Fruit fly (Drosophila melanogaster) whole organism, embryonic: ENCODE measurements around the gene FIG4.

Experiments
- Awh ChIP-seq: fragments of 200-800 bp; sonication (Bioruptor generic); IDR thresholded peaks from 2 replicates; pipeline ENCODE4, ENCODE4 v1.3.6; 2022; ENCODE audit warnings: missing biosample characterization, missing genetic modification characterization
- B-H2 ChIP-seq: fragments of 200-800 bp; sonication (Bioruptor generic); optimal IDR thresholded peaks from 2 replicates; lab custom pipeline; 2018; ENCODE audit warnings: missing biosample characterization, mild to moderate bottlenecking, missing genetic modification characterization
- Bteb2 ChIP-seq: fragments of 200-800 bp; sonication (Bioruptor generic); optimal IDR thresholded peaks from 2 replicates; lab custom pipeline; 2016; ENCODE audit warnings: missing biosample characterization, missing genetic modification characterization
- CG10267 ChIP-seq: fragments of 200-800 bp; sonication (Bioruptor generic); optimal IDR thresholded peaks from 2 replicates; lab custom pipeline; 2018; ENCODE audit warnings: missing biosample characterization, mild to moderate bottlenecking, missing genetic modification characterization, moderate library complexity
- CG10431 ChIP-seq: fragments of 200-800 bp; sonication (Bioruptor generic); optimal IDR thresholded peaks from 3 replicates; lab custom pipeline; 2018; ENCODE audit warnings: missing biosample characterization, mild to moderate bottlenecking, missing genetic modification characterization
- CG10959 ChIP-seq: fragments of 200-800 bp; sonication (Bioruptor generic); IDR thresholded peaks from 2 replicates; pipeline ENCODE4 v1.3.6; 2022; ENCODE audit warnings: missing biosample characterization, missing genetic modification characterization
- CG11247 ChIP-seq: fragments of 200-800 bp; sonication (Bioruptor generic); IDR thresholded peaks from 2 replicates; pipeline ENCODE4 v1.3.6; 2022; ENCODE audit warnings: missing biosample characterization, missing genetic modification characterization
- CG12659 ChIP-seq: fragments of 200-800 bp; sonication (Bioruptor generic); optimal IDR thresholded peaks from 3 replicates; lab custom pipeline; 2017; ENCODE audit warnings: mild to moderate bottlenecking, missing biosample characterization, missing genetic modification reagents, missing genetic modification characterization
- CG12769 ChIP-seq: fragments of 200-800 bp; sonication (Bioruptor generic); optimal IDR thresholded peaks from 2 replicates; lab custom pipeline; 2019; ENCODE audit warnings: missing biosample characterization, mild to moderate bottlenecking, missing genetic modification characterization, moderate library complexity
- CG13894 ChIP-seq: fragments of 200-800 bp; sonication (Bioruptor generic); optimal IDR thresholded peaks from 3 replicates; lab custom pipeline; 2018; ENCODE audit warnings: missing biosample characterization, mild to moderate bottlenecking, missing genetic modification characterization, moderate library complexity
- CG16863 ChIP-seq: fragments of 200-800 bp; sonication (Bioruptor generic); optimal IDR thresholded peaks from 3 replicates; lab custom pipeline; 2016; ENCODE audit warnings: missing biosample characterization, missing genetic modification characterization
- CG2889 ChIP-seq: fragments of 200-800 bp; sonication (Bioruptor generic); IDR thresholded peaks from 3 replicates; pipeline ENCODE4 v1.3.6; 2022; ENCODE audit warnings: missing biosample characterization, missing genetic modification characterization
- CG4730 ChIP-seq: fragments of 200-800 bp; sonication (Bioruptor generic); IDR thresholded peaks from 2 replicates; pipeline ENCODE4 v1.3.6; 2022; ENCODE audit warnings: missing biosample characterization, missing genetic modification characterization
- CG6854 ChIP-seq: fragments of 200-800 bp; sonication (Bioruptor generic); optimal IDR thresholded peaks from 3 replicates; lab custom pipeline; 2017; ENCODE audit warnings: missing biosample characterization, mild to moderate bottlenecking, missing genetic modification characterization
- CG7357 ChIP-seq: fragments of 200-800 bp; sonication (Bioruptor generic); IDR thresholded peaks from 3 replicates; pipeline ENCODE4 v1.3.6; 2022; ENCODE audit warnings: missing biosample characterization, missing genetic modification characterization
- CG7839 ChIP-seq: fragments of 200-800 bp; sonication (Bioruptor generic); optimal IDR thresholded peaks from 3 replicates; lab custom pipeline; 2018; ENCODE audit warnings: missing biosample characterization, mild to moderate bottlenecking, missing genetic modification characterization, moderate library complexity
- CG9727 ChIP-seq: fragments of 200-800 bp; sonication (Bioruptor generic); optimal IDR thresholded peaks from 3 replicates; lab custom pipeline; 2017; ENCODE audit warnings: missing biosample characterization, mild to moderate bottlenecking, missing genetic modification characterization
- Camta ChIP-seq: fragments of 200-800 bp; sonication (Bioruptor generic); optimal IDR thresholded peaks from 2 replicates; lab custom pipeline; 2016; ENCODE audit warnings: missing biosample characterization, missing genetic modification characterization
- Doc2 ChIP-seq: fragments of 200-800 bp; sonication (Bioruptor generic); IDR thresholded peaks from 2 replicates; pipeline ENCODE4 v1.3.6; 2022; ENCODE audit warnings: missing biosample characterization, missing genetic modification characterization
- Dp ChIP-seq: fragments of 200-800 bp; sonication (Bioruptor generic); optimal IDR thresholded peaks from 2 replicates; lab custom pipeline; 2018; ENCODE audit warnings: missing biosample characterization, mild to moderate bottlenecking, missing genetic modification characterization, moderate library complexity
- Fer2 ChIP-seq: fragments of 200-800 bp; sonication (Bioruptor generic); optimal IDR thresholded peaks from 2 replicates; lab custom pipeline; 2018; ENCODE audit warnings: missing biosample characterization, mild to moderate bottlenecking, missing genetic modification characterization, moderate library complexity
- Mrtf ChIP-seq: fragments of 200-800 bp; sonication (Bioruptor generic); IDR thresholded peaks from 3 replicates; pipeline ENCODE4 v1.3.6; 2022; ENCODE audit warnings: missing biosample characterization, missing genetic modification characterization
- Myb ChIP-seq: fragments of 200-800 bp; sonication (Bioruptor generic); optimal IDR thresholded peaks from 2 replicates; lab custom pipeline; 2016; ENCODE audit warnings: missing biosample characterization, missing genetic modification characterization
- NK7.1 ChIP-seq: fragments of 200-800 bp; sonication (Bioruptor generic); optimal IDR thresholded peaks from 3 replicates; lab custom pipeline; 2016; ENCODE audit warnings: missing biosample characterization, missing genetic modification characterization
- Poxn ChIP-seq: fragments of 200-800 bp; sonication (Bioruptor generic); IDR thresholded peaks from 2 replicates; pipeline ENCODE4 v1.3.6; 2022; ENCODE audit warnings: missing biosample characterization, missing genetic modification characterization
- Ssrp ChIP-seq: fragments of 200-800 bp; sonication (Bioruptor generic); optimal IDR thresholded peaks from 2 replicates; lab custom pipeline; 2018; ENCODE audit warnings: missing biosample characterization, mild to moderate bottlenecking, missing genetic modification characterization, moderate library complexity
- Xrp1 ChIP-seq: fragments of 200-800 bp; sonication (Bioruptor generic); IDR thresholded peaks from 2 replicates; pipeline ENCODE4 v1.3.6; 2022; ENCODE audit warnings: missing biosample characterization, missing genetic modification characterization
- YL-1 ChIP-seq: fragments of 200-800 bp; sonication (Bioruptor generic); optimal IDR thresholded peaks from 3 replicates; lab custom pipeline; 2017; ENCODE audit warnings: missing biosample characterization, mild to moderate bottlenecking, missing genetic modification characterization
- ap ChIP-seq: fragments of 200-800 bp; sonication (Bioruptor generic); IDR thresholded peaks from 2 replicates; pipeline ENCODE4 v1.3.6; 2022; ENCODE audit warnings: missing biosample characterization, missing genetic modification characterization
- ci ChIP-seq: fragments of 200-800 bp; sonication (Bioruptor generic); IDR thresholded peaks from 3 replicates; pipeline ENCODE4 v1.3.6; 2022; ENCODE audit warnings: missing biosample characterization, missing genetic modification characterization
- crol ChIP-seq: fragments of 200-800 bp; sonication (Bioruptor generic); IDR thresholded peaks from 2 replicates; pipeline ENCODE4 v1.3.6; 2022; ENCODE audit warnings: missing biosample characterization, missing genetic modification characterization
- dmrt11E ChIP-seq: fragments of 200-800 bp; sonication (Bioruptor generic); optimal IDR thresholded peaks from 3 replicates; lab custom pipeline; 2018; ENCODE audit warnings: missing biosample characterization, mild to moderate bottlenecking, missing genetic modification characterization, moderate library complexity
- esg ChIP-seq: fragments of 200-800 bp; sonication (Bioruptor generic); conservative IDR thresholded peaks from 2 replicates; pipeline ENCODE4 v1.3.6; 2022; ENCODE audit warnings: missing biosample characterization, missing genetic modification characterization
- ewg ChIP-seq: fragments of 200-800 bp; sonication (Bioruptor generic); optimal IDR thresholded peaks from 3 replicates; lab custom pipeline; 2017; ENCODE audit warnings: mild to moderate bottlenecking, missing biosample characterization, missing genetic modification reagents, missing genetic modification characterization
- fd3F ChIP-seq: fragments of 200-800 bp; sonication (Bioruptor generic); optimal IDR thresholded peaks from 2 replicates; lab custom pipeline; 2018; ENCODE audit warnings: missing biosample characterization, mild to moderate bottlenecking, missing genetic modification characterization, moderate library complexity
- fru ChIP-seq: fragments of >200 bp; optimal IDR thresholded peaks from 2 replicates; lab custom pipeline; 2017
- gsb-n ChIP-seq: fragments of 200-800 bp; sonication (Bioruptor generic); optimal IDR thresholded peaks from 3 replicates; lab custom pipeline; 2018; ENCODE audit warnings: missing biosample characterization, mild to moderate bottlenecking, missing genetic modification characterization
- jing ChIP-seq: fragments of 200-800 bp; sonication (Bioruptor generic); optimal IDR thresholded peaks from 2 replicates; lab custom pipeline; 2018; ENCODE audit warnings: missing biosample characterization, mild to moderate bottlenecking, missing genetic modification characterization
- jumu ChIP-seq: fragments of 200-800 bp; sonication (Bioruptor generic); optimal IDR thresholded peaks from 3 replicates; lab custom pipeline; 2016; ENCODE audit warnings: missing biosample characterization, missing genetic modification characterization
- mld ChIP-seq: fragments of 200-800 bp; sonication (Bioruptor generic); IDR thresholded peaks from 3 replicates; pipeline ENCODE4 v1.3.6; 2022; ENCODE audit warnings: missing biosample characterization, missing genetic modification characterization; ENCODE audit not compliant: partially characterized antibody
- nau ChIP-seq: fragments of 200-800 bp; sonication (Bioruptor generic); optimal IDR thresholded peaks from 3 replicates; lab custom pipeline; 2017; ENCODE audit warnings: missing biosample characterization, mild to moderate bottlenecking, missing genetic modification characterization, missing genetic modification reagents
- nerfin-1 ChIP-seq: fragments of 200-800 bp; sonication (Bioruptor generic); optimal IDR thresholded peaks from 3 replicates; lab custom pipeline; 2019; ENCODE audit warnings: missing biosample characterization, mild to moderate bottlenecking, missing genetic modification characterization, moderate library complexity
- nerfin-2 ChIP-seq: fragments of 200-800 bp; sonication (Bioruptor generic); IDR thresholded peaks from 2 replicates; pipeline ENCODE4 v1.3.6; 2022; ENCODE audit warnings: missing biosample characterization, missing genetic modification characterization; ENCODE audit not compliant: partially characterized antibody
- nom ChIP-seq: fragments of 200-800 bp; sonication (Bioruptor generic); optimal IDR thresholded peaks from 2 replicates; lab custom pipeline; 2017; ENCODE audit warnings: missing biosample characterization, missing genetic modification characterization, mild to moderate bottlenecking, moderate library complexity, missing genetic modification reagents
- pfk ChIP-seq: fragments of 200-800 bp; sonication (Bioruptor generic); optimal IDR thresholded peaks from 2 replicates; lab custom pipeline; 2018; ENCODE audit warnings: missing biosample characterization, mild to moderate bottlenecking, missing genetic modification characterization, moderate library complexity
- row ChIP-seq: fragments of 200-800 bp; sonication (Bioruptor generic); IDR thresholded peaks from 3 replicates; pipeline ENCODE4 v1.3.6; 2022; ENCODE audit warnings: missing biosample characterization, missing genetic modification characterization
- scrt ChIP-seq: fragments of 200-800 bp; sonication (Bioruptor generic); optimal IDR thresholded peaks from 2 replicates; lab custom pipeline; 2018; ENCODE audit warnings: missing biosample characterization, mild to moderate bottlenecking, missing genetic modification characterization, moderate library complexity
- shn ChIP-seq: fragments of 200-800 bp; sonication (Bioruptor generic); optimal IDR thresholded peaks from 3 replicates; lab custom pipeline; 2016; ENCODE audit warnings: missing biosample characterization, missing genetic modification characterization
- sqz ChIP-seq: fragments of 200-800 bp; sonication (Bioruptor generic); optimal IDR thresholded peaks from 3 replicates; lab custom pipeline; 2018; ENCODE audit warnings: missing biosample characterization, mild to moderate bottlenecking, missing genetic modification characterization
- twi ChIP-seq: fragments of 200-800 bp; optimal IDR thresholded peaks from 2 replicates; lab custom pipeline; 2019; ENCODE audit warnings: missing biosample characterization, mild to moderate bottlenecking, missing genetic modification characterization, moderate library complexity
- tx ChIP-seq: fragments of 200-800 bp; sonication (Bioruptor generic); optimal IDR thresholded peaks from 2 replicates; lab custom pipeline; 2016; ENCODE audit warnings: missing biosample characterization, missing genetic modification characterization
- wek ChIP-seq: fragments of 200-800 bp; sonication (Bioruptor generic); optimal IDR thresholded peaks from 3 replicates; lab custom pipeline; 2018; ENCODE audit warnings: missing biosample characterization, mild to moderate bottlenecking, missing genetic modification characterization, moderate library complexity

Gene FIG4

dm6 chr2L:4463323-4463722, 1.7 kb upstream of the FIG4 start, which contains the start of the genes CG15443 and Paris (continued):
- TF ChIP-seq CG12659 (GFP tag; lab: Kevin White, UChicago) (peak; percentile 46), gsb-n (tag; lab: Kevin White, UChicago) (no peak), Myb (GFP tag; lab: Kevin White, UChicago) (peak; percentile 29), Awh (GFP tag; lab: Robert Waterston, UW) (no peak), Poxn (GFP tag; lab: Robert Waterston, UW) (no peak), nerfin-1 (tag; lab: Kevin White, UChicago) (no peak), fd3F (GFP tag; lab: Kevin White, UChicago) (no peak), tx (GFP tag; lab: Kevin White, UChicago) (no peak), sqz (no peak), Mrtf (no peak), nau (GFP tag; lab: Kevin White, UChicago) (peak; percentile 24), CG4730 (GFP tag; lab: Robert Waterston, UW) (no peak), CG10959 (GFP tag; lab: Robert Waterston, UW) (no peak), CG2889 (GFP tag; lab: Robert Waterston, UW) (no peak), CG10431 (GFP tag; lab: Kevin White, UChicago) (peak; percentile 3), mld (GFP tag; lab: Robert Waterston, UW) (peak; percentile 98), Bteb2 (no peak), scrt (peak; percentile 94), CG12769 (tag; lab: Kevin White, UChicago) (no peak), ewg (GFP tag; lab: Kevin White, UChicago) (no peak), ci (peak; percentile 57; the same call in 2 of the 3 replicates), YL-1 (GFP tag; lab: Kevin White, UChicago) (no peak), Camta (GFP tag; lab: Kevin White, UChicago) (no peak), CG7839 (tag; lab: Kevin White, UChicago) (peak; percentile 16), CG9727 (GFP tag; lab: Kevin White, UChicago) (no peak), fru (lab: Kevin White, UChicago) (no peak), pfk (peak; percentile 36), jumu (GFP tag; lab: Kevin White, UChicago) (no peak), CG13894 (tag; lab: Kevin White, UChicago) (peak; percentile 63), twi (tag; lab: Kevin White, UChicago) (peak; percentile 7), Xrp1 (no peak), row (GFP tag; lab: Robert Waterston, UW) (peak; percentile 34; the same call in 1 of the 3 replicates), CG11247 (GFP tag; lab: Robert Waterston, UW) (no peak), nerfin-2 (peak; percentile 90), NK7.1 (GFP tag; lab: Kevin White, UChicago) (no peak), CG10267 (tag; lab: Kevin White, UChicago) (peak; percentile 16), crol (GFP tag; lab: Robert Waterston, UW) (no peak), shn (no peak), B-H2 (GFP tag; lab: Kevin White, UChicago) (peak; percentile 36), jing (GFP tag; lab: Kevin White, UChicago) (no peak), Ssrp (tag; lab: Kevin White, UChicago) (no peak), Fer2 (no peak), esg (GFP tag; lab: Robert Waterston, UW) (no peak), ap (GFP tag; lab: Robert Waterston, UW) (no peak), CG6854 (GFP tag; lab: Kevin White, UChicago) (no peak), wek (peak; percentile 43), Doc2 (GFP tag; lab: Robert Waterston, UW) (no peak), dmrt11E (tag; lab: Kevin White, UChicago) (no peak), CG16863 (no peak), CG7357 (GFP tag; lab: Robert Waterston, UW) (no peak), nom (GFP tag; lab: Kevin White, UChicago) (no peak), Dp (GFP tag; lab: Kevin White, UChicago) (peak; percentile 77)
